Worm (Caenorhabditis elegans) whole organism, early embryonic: ENCODE measurements around the gene let-756.
A peak's percentile ranks its signal among the peaks of the same experiment; 100 is the strongest.

Experiments used
- B0310.2 ChIP-seq: sonication (generic microtip); optimal IDR thresholded peaks from 2 replicates; lab custom pipeline; 2016; ENCODE audit warnings: mild to moderate bottlenecking, missing genetic modification characterization, missing compliant biosample characterization
- F13C5.2 ChIP-seq: sonication (generic microtip); optimal IDR thresholded peaks from 2 replicates; lab custom pipeline; 2017; ENCODE audit warnings: mild to moderate bottlenecking, missing genetic modification characterization, inconsistent platforms, missing compliant biosample characterization
- aly-1 ChIP-seq: sonication (generic microtip); optimal IDR thresholded peaks from 2 replicates; lab custom pipeline; 2016; ENCODE audit warnings: missing genetic modification characterization, missing compliant biosample characterization
- ama-1 ChIP-seq: fragments of 150-350 bp; optimal IDR thresholded peaks from 2 replicates; lab custom pipeline; 2014
- ceh-13 ChIP-seq: fragments of 200-800 bp; sonication (Bioruptor generic); optimal IDR thresholded peaks from 2 replicates; lab custom pipeline; 2018; ENCODE audit warnings: mild to moderate bottlenecking, missing genetic modification characterization, missing compliant biosample characterization
- ceh-36 ChIP-seq: sonication (generic microtip); optimal IDR thresholded peaks from 2 replicates; lab custom pipeline; 2016; ENCODE audit warnings: missing genetic modification characterization, inconsistent platforms, missing compliant biosample characterization
- ets-7 ChIP-seq: sonication (generic microtip); optimal IDR thresholded peaks from 2 replicates; lab custom pipeline; 2016; ENCODE audit warnings: missing genotype, missing genetic modification characterization, missing compliant biosample characterization
- flt-1 ChIP-seq: fragments of 200-800 bp; sonication (Bioruptor generic); IDR thresholded peaks from 2 replicates; pipeline ENCODE4 v1.3.6; 2022; ENCODE audit warnings: missing genetic modification characterization, missing compliant biosample characterization
- hmbx-1 ChIP-seq: sonication (generic microtip); optimal IDR thresholded peaks from 2 replicates; lab custom pipeline; 2016; ENCODE audit warnings: mild to moderate bottlenecking, missing genetic modification characterization, missing compliant biosample characterization
- hmg-4 ChIP-seq: fragments of 200-800 bp; sonication (Bioruptor generic); optimal IDR thresholded peaks from 2 replicates; lab custom pipeline; 2018; ENCODE audit warnings: mild to moderate bottlenecking, missing genetic modification characterization, missing compliant biosample characterization
- hnd-1 ChIP-seq: sonication (generic microtip); optimal IDR thresholded peaks from 2 replicates; lab custom pipeline; 2016; ENCODE audit warnings: missing genetic modification characterization, missing compliant biosample characterization
- pes-1 ChIP-seq: fragments of 200-800 bp; sonication (Bioruptor generic); IDR thresholded peaks from 2 replicates; pipeline ENCODE4 v1.3.6; 2022; ENCODE audit warnings: missing genetic modification reagents, missing genetic modification characterization, missing compliant biosample characterization
- scrt-1 ChIP-seq: fragments of 200-800 bp; sonication (Bioruptor generic); IDR thresholded peaks from 2 replicates; pipeline ENCODE4 v1.3.6; 2022; ENCODE audit warnings: missing genetic modification characterization, missing compliant biosample characterization
- sea-1 ChIP-seq: fragments of 200-800 bp; sonication (Bioruptor generic); conservative IDR thresholded peaks from 2 replicates; pipeline ENCODE4 v1.3.6; 2022; ENCODE audit warnings: missing genetic modification characterization, missing compliant biosample characterization
- tbx-11 ChIP-seq: fragments of 200-800 bp; sonication (Bioruptor generic); IDR thresholded peaks from 2 replicates; pipeline ENCODE4 v1.3.6; 2022; ENCODE audit warnings: missing genetic modification characterization, missing compliant biosample characterization
- tbx-37 ChIP-seq: fragments of 200-800 bp; sonication (Bioruptor generic); conservative IDR thresholded peaks from 2 replicates; pipeline ENCODE4 v1.3.6; 2022; ENCODE audit warnings: missing genetic modification reagents, missing genetic modification characterization, missing compliant biosample characterization
- tra-4 ChIP-seq: sonication (generic microtip); optimal IDR thresholded peaks from 2 replicates; lab custom pipeline; 2017; ENCODE audit warnings: missing genetic modification characterization, missing compliant biosample characterization

let-756 gene

DNA sequence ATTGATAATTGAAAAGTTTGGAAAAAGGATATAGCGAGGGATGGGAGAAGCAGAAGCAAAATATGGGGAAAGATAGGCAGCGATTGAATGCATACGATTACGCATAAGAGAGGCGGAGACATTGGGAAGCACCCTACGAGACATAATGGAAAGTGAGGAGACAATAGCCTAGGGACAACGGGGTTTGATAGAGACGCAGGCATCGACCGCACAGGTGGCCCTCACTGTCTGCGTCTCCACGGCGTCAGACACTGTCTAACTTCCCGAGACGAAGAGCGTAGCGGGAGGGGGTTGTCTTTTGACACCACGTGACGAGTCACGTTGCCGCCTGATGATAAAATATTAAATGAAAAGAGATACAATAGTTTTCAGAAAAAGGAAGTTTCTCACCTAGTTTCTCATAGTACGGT, 14.1 kb downstream of the let-756 start:
- TF ChIP-seq ceh-13 (GFP tag; lab: Kevin White, UChicago) (no peak), tbx-11 (GFP tag; lab: Robert Waterston, UW) (no peak), F13C5.2 (tag; lab: Kevin White, UChicago) (no peak), sea-1 (GFP tag; lab: Robert Waterston, UW) (no peak), ceh-36 (tag; lab: Kevin White, UChicago) (no peak), hmbx-1 (no peak)

DNA sequence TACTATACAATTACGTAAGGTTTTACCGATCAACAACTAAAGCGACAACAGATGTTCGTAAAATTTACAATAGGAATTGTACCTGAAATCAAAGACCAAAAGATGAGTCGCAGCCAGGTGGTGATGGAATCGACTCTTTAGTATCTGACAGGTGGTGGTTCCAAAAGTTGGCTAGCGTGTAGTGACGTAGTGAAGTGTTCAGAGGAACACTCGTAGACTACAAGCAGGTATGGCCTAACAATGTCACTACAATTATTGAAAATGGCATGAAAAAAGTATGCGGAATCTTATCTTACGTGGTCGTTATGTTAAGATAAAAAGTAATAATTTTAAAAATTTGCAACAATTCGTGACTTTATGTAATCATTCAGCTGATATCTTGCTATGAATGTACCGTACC, 14.5 kb downstream of the let-756 start:
- TF ChIP-seq F13C5.2 (tag; lab: Kevin White, UChicago), result no peak
- no peak for TF ChIP-seq ceh-36 (tag; lab: Kevin White, UChicago)
- no peak for TF ChIP-seq pes-1 (GFP tag; lab: Robert Waterston, UW)
- no peak for TF ChIP-seq tra-4
- no peak for TF ChIP-seq hnd-1 (tag; lab: Kevin White, UChicago)
- no peak for TF ChIP-seq hmbx-1
- no peak for TF ChIP-seq ama-1 (lab: Kevin White, UChicago)
- TF ChIP-seq tbx-11 (GFP tag; lab: Robert Waterston, UW), result no peak
- TF ChIP-seq hmg-4 (GFP tag; lab: Kevin White, UChicago), result no peak
- TF ChIP-seq tbx-37 (GFP tag; lab: Robert Waterston, UW), result no peak
- no peak for TF ChIP-seq ceh-13 (GFP tag; lab: Kevin White, UChicago)
- TF ChIP-seq aly-1, result no peak
- TF ChIP-seq ets-7 (tag; lab: Kevin White, UChicago), result no peak
- TF ChIP-seq B0310.2 (tag; lab: Kevin White, UChicago), result no peak
- no peak for TF ChIP-seq sea-1 (GFP tag; lab: Robert Waterston, UW)
- TF ChIP-seq scrt-1, result no peak
- TF ChIP-seq flt-1, result no peak

DNA sequence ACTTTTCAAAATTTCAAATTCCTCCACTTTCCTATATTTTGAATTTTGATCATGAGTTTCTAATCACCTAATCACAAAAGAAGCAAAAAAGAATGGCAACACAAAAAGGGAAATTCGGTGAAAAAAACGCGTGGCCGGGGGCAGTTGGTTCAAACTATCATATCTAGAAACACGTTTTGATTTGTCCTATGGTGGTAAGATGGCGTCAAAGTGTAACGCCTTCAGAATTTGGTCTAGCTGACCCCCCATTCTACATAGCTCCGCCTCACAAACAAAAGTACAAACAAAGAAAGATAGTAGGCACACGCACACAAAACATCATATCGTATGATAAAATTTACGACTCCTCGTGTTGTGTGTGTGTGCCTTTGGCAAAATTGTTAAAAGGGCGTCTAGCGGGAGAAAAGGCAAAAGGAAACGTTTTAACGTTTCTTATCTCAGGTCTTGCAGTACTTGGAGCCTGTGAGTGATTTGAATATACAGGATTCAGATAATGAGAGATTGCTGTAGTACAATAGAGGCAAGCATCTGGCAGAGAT, 15.1 kb downstream of the let-756 start:
- TF ChIP-seq B0310.2 (tag; lab: Kevin White, UChicago) (no peak), ceh-36 (tag; lab: Kevin White, UChicago) (no peak), hnd-1 (tag; lab: Kevin White, UChicago) (no peak), hmg-4 (GFP tag; lab: Kevin White, UChicago) (no peak), aly-1 (no peak), sea-1 (GFP tag; lab: Robert Waterston, UW) (no peak), tra-4 (no peak), ama-1 (lab: Kevin White, UChicago) (no peak), ceh-13 (GFP tag; lab: Kevin White, UChicago) (no peak), hmbx-1 (no peak), tbx-11 (GFP tag; lab: Robert Waterston, UW) (no peak), tbx-37 (GFP tag; lab: Robert Waterston, UW) (no peak), F13C5.2 (tag; lab: Kevin White, UChicago) (no peak)

DNA sequence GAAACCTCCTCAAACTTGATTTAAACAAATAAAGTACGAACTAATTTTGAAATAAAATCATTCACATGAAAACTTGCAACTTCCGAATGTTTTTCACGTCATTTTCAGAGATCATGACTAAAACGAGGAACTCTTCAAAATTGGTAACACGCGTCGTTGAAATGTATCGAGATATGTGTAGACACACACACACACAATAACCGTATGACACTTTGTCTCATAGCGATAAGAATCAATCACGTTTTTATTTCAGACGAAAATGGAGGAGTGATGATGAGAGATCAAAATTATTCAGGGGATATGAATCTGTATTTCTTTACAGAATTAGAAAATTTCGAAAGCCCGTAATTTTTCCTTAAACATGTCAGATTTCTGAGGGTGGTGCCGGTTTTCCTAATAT, 15.8 kb downstream of the let-756 start:
- TF ChIP-seq tra-4 (no peak), pes-1 (GFP tag; lab: Robert Waterston, UW) (no peak), tbx-37 (GFP tag; lab: Robert Waterston, UW) (no peak), B0310.2 (tag; lab: Kevin White, UChicago) (no peak), ama-1 (lab: Kevin White, UChicago) (no peak), ceh-13 (GFP tag; lab: Kevin White, UChicago) (no peak), scrt-1 (no peak), flt-1 (no peak), hnd-1 (tag; lab: Kevin White, UChicago) (no peak), ceh-36 (tag; lab: Kevin White, UChicago) (no peak), ets-7 (tag; lab: Kevin White, UChicago) (no peak)

DNA sequence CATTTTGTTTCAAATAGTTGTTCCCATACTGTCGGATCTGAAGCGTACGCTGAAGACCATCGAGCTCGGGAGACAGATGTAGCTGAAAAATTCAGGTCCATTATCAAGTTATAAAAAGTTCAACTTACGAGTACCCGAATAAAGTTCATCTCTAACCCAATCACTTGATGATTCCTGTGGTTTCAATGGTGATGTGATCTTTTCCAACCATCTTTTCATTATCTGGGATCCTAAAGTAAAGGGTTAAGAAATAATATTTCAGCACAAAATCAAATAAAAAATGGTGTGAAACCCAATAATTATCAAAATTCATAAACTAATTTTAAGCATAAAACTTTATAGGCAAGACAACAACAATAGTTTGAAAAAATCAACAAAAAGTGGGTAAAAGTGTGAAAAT, 20.3 kb downstream of the let-756 start, which contains the start of gene C05D11.8:
TSS of gene C05D11.8 (minus strand) at position 101 of the 400 bp plus-strand sequence.
- TF ChIP-seq sea-1 (GFP tag; lab: Robert Waterston, UW), result no peak
- no peak for TF ChIP-seq tbx-37 (GFP tag; lab: Robert Waterston, UW)
- TF ChIP-seq hmbx-1, result no peak
- TF ChIP-seq ceh-36 (tag; lab: Kevin White, UChicago), result no peak
- TF ChIP-seq hnd-1 (tag; lab: Kevin White, UChicago), result no peak

DNA sequence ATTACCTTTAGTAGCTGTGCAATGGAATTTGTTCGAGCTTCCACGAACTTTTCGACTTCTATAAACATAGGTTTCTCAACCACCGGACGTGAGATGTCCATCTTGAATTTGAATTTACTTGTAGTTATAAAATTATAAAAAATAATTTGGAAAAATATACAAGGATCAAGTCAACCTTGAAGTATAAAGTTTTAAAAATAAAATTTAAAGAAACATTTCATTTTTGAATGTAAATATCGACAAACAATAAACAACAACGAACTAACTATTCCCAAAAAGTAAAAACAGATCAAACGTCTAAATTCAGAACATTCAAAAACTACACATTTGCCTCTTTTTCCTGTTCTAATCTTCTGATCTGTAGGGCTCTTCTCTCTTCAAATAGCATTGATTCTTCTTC, 23.9 kb downstream of the let-756 start, which contains the start of gene popl-1:
TSS of gene popl-1 (minus strand) at position 101 of the 400 bp plus-strand sequence.
- TF ChIP-seq ama-1 (lab: Kevin White, UChicago) (no peak), tra-4 (no peak), aly-1 (no peak), scrt-1 (no peak), ceh-36 (tag; lab: Kevin White, UChicago) (no peak)

DNA sequence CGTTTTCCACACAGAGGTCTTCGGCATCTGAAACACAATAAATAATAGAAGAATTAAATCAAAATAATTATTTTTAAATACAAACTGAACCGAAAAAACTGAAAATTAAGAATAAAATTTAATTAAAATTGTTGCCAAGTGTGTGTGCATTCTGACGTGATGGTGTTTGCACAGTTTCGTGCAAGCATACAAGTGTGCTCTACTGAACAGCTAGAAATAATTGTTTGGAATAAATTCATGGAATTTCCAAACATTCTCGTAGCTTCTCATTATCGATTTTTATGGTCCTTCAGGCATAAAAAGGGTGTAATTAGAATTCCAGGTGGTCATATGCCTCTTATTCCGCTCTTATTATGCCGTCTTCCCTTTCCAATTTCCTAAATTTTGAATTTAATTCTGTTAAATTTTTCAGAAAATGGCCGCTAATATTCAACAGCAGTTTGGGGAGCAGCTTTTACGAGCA, 24.9 kb downstream of the let-756 start, which contains the start of the genes mrps-17 and txdc-9:
TSS of gene mrps-17 (minus strand) at position 33 of the 463 bp plus-strand sequence.
TSS of gene txdc-9 (plus strand) at position 413 of the 463 bp plus-strand sequence.
- TF ChIP-seq flt-1 (0 out of 2 replicates have a peak, but pooled peaks have one; percentile 38), F13C5.2 (tag; lab: Kevin White, UChicago) (peak; percentile 67), hmg-4 (GFP tag; lab: Kevin White, UChicago) (no peak), ceh-13 (GFP tag; lab: Kevin White, UChicago) (no peak), ama-1 (lab: Kevin White, UChicago) (no peak)

DNA sequence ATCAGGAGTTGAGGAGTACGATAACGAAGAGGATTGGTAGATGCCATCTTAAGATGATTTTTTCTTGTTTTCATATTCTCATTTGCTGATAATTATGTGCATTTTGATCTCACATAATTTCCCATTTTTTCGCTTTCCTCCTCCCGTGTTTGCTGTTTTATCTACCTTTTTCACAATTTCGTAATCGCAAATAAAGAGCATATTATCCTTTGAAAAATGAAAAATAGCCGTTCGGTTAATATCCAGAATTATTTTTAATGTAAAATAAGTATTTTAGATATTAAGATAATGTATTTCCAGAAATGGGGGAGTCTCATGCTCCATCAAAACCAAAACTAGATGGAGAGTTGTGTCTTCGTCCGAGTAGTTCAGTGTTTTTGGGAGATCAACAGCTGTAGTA, 26.0 kb downstream of the let-756 start, which contains the start of gene vps-16:
TSS of gene vps-16 (plus strand) at position 301 of the 400 bp plus-strand sequence.
- TF ChIP-seq F13C5.2 (tag; lab: Kevin White, UChicago), result no peak
- TF ChIP-seq ama-1 (lab: Kevin White, UChicago), result no peak
